Fruit fly (Drosophila melanogaster): ENCODE data around the gene atk.

The atk gene

DNA sequence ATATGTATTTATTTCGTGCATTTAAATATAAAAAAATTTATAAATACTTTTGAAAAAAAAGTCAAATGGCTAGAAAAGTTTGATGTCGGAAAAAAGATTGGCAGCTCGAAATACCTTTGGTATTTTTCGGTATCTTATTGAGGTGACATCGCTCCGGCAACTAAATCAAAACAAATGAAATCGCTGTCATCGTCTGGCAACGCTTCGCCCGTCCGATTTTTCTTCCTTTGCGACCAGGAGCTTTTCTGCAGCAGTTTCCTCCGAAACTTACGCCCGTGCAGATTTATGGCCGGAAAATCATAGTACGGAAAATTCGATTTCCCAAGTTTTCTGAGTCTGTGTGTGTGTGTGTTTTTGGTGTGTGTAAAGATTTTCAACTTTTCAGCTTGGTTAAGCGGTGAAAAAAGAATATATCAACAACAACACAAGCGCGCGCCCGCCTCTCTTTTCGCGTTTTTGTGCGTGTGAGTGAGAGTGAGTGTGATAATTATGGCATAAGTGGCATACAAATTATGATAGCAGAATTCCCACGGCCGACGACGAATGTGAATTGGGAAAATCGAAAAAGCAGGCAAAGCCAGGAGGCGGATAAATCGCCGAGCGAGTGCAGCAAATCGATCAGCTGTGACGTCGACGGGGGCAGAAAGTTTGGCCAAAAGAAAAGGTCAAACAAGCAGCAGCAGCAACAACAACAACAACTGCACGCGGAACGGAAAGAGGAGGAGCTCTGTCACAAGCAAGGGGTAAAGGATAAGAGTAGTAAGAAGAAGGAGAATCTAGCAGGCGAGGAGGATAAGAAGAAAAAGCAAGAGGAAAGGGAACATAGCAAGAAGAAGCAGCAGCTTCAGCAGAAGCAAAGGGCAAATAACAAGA, 32.7 kb upstream of the atk start, which contains the start of gene CG32425 (continued):
- TF ChIP-seq CG34376 (GFP tag; optimal IDR thresholded peaks at IDR 0.05): peak; percentile 13
- TF ChIP-seq nom (GFP tag; optimal IDR thresholded peaks at IDR 0.05): peak; percentile 7
- TF ChIP-seq CG15514 (GFP tag; optimal IDR thresholded peaks at IDR 0.05): peak; percentile 91
- no peak for TF ChIP-seq Hmx (GFP tag; optimal IDR thresholded peaks at IDR 0.05)
- TF ChIP-seq MTF-1 (GFP tag; optimal IDR thresholded peaks at IDR 0.05; ENCODE audit: borderline replicate concordance): no peak
- TF ChIP-seq aop (GFP tag; IDR thresholded peaks at IDR 0.05): no peak
- no peak for TF ChIP-seq Bdp1 (GFP tag; optimal IDR thresholded peaks at IDR 0.05)
- TF ChIP-seq Ets65A (GFP tag): peak; percentile 84
- TF ChIP-seq CTCF (GFP tag; optimal IDR thresholded peaks at IDR 0.05): peak; percentile 42
- TF ChIP-seq CG12769 (tag; optimal IDR thresholded peaks at IDR 0.05): peak; percentile 7
- TF ChIP-seq gsb (GFP tag; IDR thresholded peaks at IDR 0.05): no peak
- TF ChIP-seq CG3995 (GFP tag; optimal IDR thresholded peaks at IDR 0.05): peak; percentile 42
- TF ChIP-seq CG33557 (GFP tag; optimal IDR thresholded peaks at IDR 0.05): no peak
- no peak for TF ChIP-seq amos (GFP tag; IDR thresholded peaks at IDR 0.05; ENCODE audit: partially characterized antibody)
- TF ChIP-seq Max (GFP tag; optimal IDR thresholded peaks at IDR 0.05): no peak
- peak; percentile 27; the same call in 1 of the 2 replicates for TF ChIP-seq unc-4 (GFP tag; IDR thresholded peaks at IDR 0.05; ENCODE audit: partially characterized antibody)
- TF ChIP-seq CG1603 (tag; optimal IDR thresholded peaks at IDR 0.05): peak; percentile 48
- TF ChIP-seq D (optimal IDR thresholded peaks at IDR 0.05): no peak
- no peak for TF ChIP-seq D (GFP tag; optimal IDR thresholded peaks at IDR 0.05)
- TF ChIP-seq CG6254 (GFP tag; optimal IDR thresholded peaks at IDR 0.05): no peak
- TF ChIP-seq CrebB (tag; optimal IDR thresholded peaks at IDR 0.05): no peak
- TF ChIP-seq inv (GFP tag; IDR thresholded peaks at IDR 0.05; ENCODE audit: partially characterized antibody): no peak
- TF ChIP-seq CG9437 (GFP tag; optimal IDR thresholded peaks at IDR 0.05): no peak
- TF ChIP-seq NC2α (GFP tag; optimal IDR thresholded peaks at IDR 0.05): no peak
- TF ChIP-seq eve (GFP tag; optimal IDR thresholded peaks at IDR 0.05): no peak
- TF ChIP-seq Nf-YB (GFP tag; optimal IDR thresholded peaks at IDR 0.05): no peak
- TF ChIP-seq HLH4C (GFP tag; IDR thresholded peaks at IDR 0.05; ENCODE audit: partially characterized antibody): no peak
- no peak for TF ChIP-seq D19B (GFP tag; optimal IDR thresholded peaks at IDR 0.05)
- peak; percentile 44 for TF ChIP-seq CG2116 (GFP tag; optimal IDR thresholded peaks at IDR 0.05)
- TF ChIP-seq lov (optimal IDR thresholded peaks at IDR 0.05): no peak
- TF ChIP-seq lov (GFP tag; IDR thresholded peaks at IDR 0.05): no peak
- TF ChIP-seq Dref (GFP tag; IDR thresholded peaks at IDR 0.05): no peak
- no peak for TF ChIP-seq lola (GFP tag; optimal IDR thresholded peaks at IDR 0.05)
- TF ChIP-seq CG2712 (tag; optimal IDR thresholded peaks at IDR 0.05): peak; percentile 23
- peak; percentile 6 for TF ChIP-seq CG13296 (GFP tag; optimal IDR thresholded peaks at IDR 0.05)
- TF ChIP-seq CG16863 (GFP tag; optimal IDR thresholded peaks at IDR 0.05): no peak
- TF ChIP-seq CG3838 (GFP tag; optimal IDR thresholded peaks at IDR 0.05): no peak
- no peak for TF ChIP-seq CkIIα-i1 (GFP tag; IDR thresholded peaks at IDR 0.05)
- no peak for TF ChIP-seq scrt (GFP tag; optimal IDR thresholded peaks at IDR 0.05)
- no peak for TF ChIP-seq hbn (GFP tag; IDR thresholded peaks at IDR 0.05; ENCODE audit: partially characterized antibody)
- TF ChIP-seq Sox100B (GFP tag; optimal IDR thresholded peaks at IDR 0.05): no peak
- TF ChIP-seq CG2875 (GFP tag; optimal IDR thresholded peaks at IDR 0.05): no peak
- no peak for TF ChIP-seq Rx (GFP tag; IDR thresholded peaks at IDR 0.05)
- TF ChIP-seq CG12659 (GFP tag; optimal IDR thresholded peaks at IDR 0.05): peak; percentile 55
- TF ChIP-seq fru (optimal IDR thresholded peaks at IDR 0.05): no peak
- TF ChIP-seq D19A (tag; optimal IDR thresholded peaks at IDR 0.05): no peak
- TF ChIP-seq CG18599 (GFP tag; optimal IDR thresholded peaks at IDR 0.05): peak; percentile 5
- no peak for TF ChIP-seq CG9817 (tag; optimal IDR thresholded peaks at IDR 0.05)
- TF ChIP-seq CG14965 (GFP tag; optimal IDR thresholded peaks at IDR 0.05; ENCODE audit: borderline replicate concordance): no peak
